Worm (Caenorhabditis elegans): Measurements from ENCODE around the gene Y64H9A.2.
A peak's percentile ranks its signal among the peaks of the same experiment; 100 is the strongest.

DNA sequence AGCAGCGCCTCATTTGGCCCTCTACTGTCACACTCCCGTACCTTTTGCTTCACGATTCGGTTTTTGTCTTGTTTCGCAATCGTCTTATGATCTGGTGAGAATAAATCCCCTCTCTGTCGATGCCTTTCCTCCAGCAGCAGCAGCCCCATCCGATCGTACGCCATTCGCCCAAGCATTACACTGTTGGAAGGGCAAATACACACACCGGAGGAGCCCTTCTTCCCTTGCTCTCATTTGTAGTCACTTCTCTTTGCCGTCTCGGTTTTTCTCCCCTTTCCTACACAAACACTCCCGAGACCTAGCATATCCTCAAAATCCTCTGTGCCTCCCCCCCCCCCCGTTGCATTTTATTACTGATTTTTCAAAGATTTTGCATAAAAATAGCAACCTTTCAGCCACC is 44.9 kb upstream of the Y64H9A.2 start, which contains the start of gene set-30:
- TF ChIP-seq ama-1 (optimal IDR thresholded peaks at IDR 0.05): no peak
- TF ChIP-seq flt-1 (GFP tag; IDR thresholded peaks at IDR 0.05): no peak
- TF ChIP-seq tbx-37 (GFP tag; conservative IDR thresholded peaks at IDR 0.05): no peak
- no peak for TF ChIP-seq pes-1 (GFP tag; IDR thresholded peaks at IDR 0.05)
- TF ChIP-seq hmg-4 (GFP tag; optimal IDR thresholded peaks at IDR 0.05): peak; percentile 52
